Fruit fly (Drosophila melanogaster): Measurements from ENCODE around the gene Gcn2.

The Gcn2 gene

DNA sequence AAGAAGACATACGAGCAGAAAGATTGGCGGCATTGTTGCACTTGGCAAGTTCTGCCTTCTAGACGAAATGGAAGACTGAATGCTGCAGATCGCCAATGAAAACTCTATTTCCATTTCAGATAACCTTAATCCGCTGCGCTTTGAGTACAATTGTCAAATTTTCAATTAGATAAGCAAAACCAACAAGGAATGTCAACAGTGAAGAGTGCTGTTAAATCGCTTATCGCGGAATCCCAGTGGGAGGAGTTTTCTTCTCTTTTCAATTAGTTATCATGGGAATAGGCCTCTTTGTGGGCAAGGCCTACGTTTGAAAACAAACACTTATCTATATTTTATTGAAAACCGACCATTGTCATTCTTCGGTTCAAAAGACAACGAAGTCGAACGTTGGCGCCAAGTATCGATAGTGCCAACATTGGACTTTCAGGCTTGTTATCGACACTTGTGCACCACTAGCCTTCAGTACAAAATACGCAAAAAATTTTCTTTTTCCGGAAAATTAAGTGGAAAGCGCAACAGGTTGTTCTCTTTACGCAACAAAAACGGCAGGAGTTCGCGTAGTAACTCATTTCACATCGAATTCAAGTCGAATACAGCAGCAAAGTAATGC, at the start of gene Gcn2, which contains the start of gene Ugt35D1 (continued):
- peak; percentile 83 for TF ChIP-seq ci (GFP tag; IDR thresholded peaks at IDR 0.05)
- no peak for TF ChIP-seq Gug (GFP tag; IDR thresholded peaks at IDR 0.05)
- peak; percentile 77; the same call in 2 of the 3 replicates for TF ChIP-seq gce (GFP tag; IDR thresholded peaks at IDR 0.05)
- no peak for TF ChIP-seq grau (tag; optimal IDR thresholded peaks at IDR 0.05)
- 0 out of 2 replicates have a peak, but pooled peaks have one; percentile 25 for TF ChIP-seq CG17328 (GFP tag; IDR thresholded peaks at IDR 0.05)
- TF ChIP-seq CHES-1-like (GFP tag; optimal IDR thresholded peaks at IDR 0.05) = peak; percentile 7
- no peak for TF ChIP-seq CTCF (GFP tag; optimal IDR thresholded peaks at IDR 0.05)
- peak; percentile 86 for TF ChIP-seq Awh (GFP tag; IDR thresholded peaks at IDR 0.05)
- TF ChIP-seq sc (optimal IDR thresholded peaks at IDR 0.05) = no peak
- peak; percentile 44 for TF ChIP-seq sc (GFP tag; optimal IDR thresholded peaks at IDR 0.05)
- TF ChIP-seq knrl (GFP tag; IDR thresholded peaks at IDR 0.05; ENCODE audit: partially characterized antibody) = peak; percentile 55; the same call in 2 of the 3 replicates
- TF ChIP-seq CrebB (tag; optimal IDR thresholded peaks at IDR 0.05) = no peak
- peak; percentile 70 for TF ChIP-seq CG2116 (GFP tag; optimal IDR thresholded peaks at IDR 0.05)
- no peak for TF ChIP-seq CG10543 (GFP tag; optimal IDR thresholded peaks at IDR 0.05)
- TF ChIP-seq CG13287 (GFP tag; IDR thresholded peaks at IDR 0.05; ENCODE audit: partially characterized antibody) = peak; percentile 85
- TF ChIP-seq Hr3 (GFP tag; optimal IDR thresholded peaks at IDR 0.05) = no peak
- TF ChIP-seq HLHmδ (GFP tag; optimal IDR thresholded peaks at IDR 0.05) = peak; percentile 74
- TF ChIP-seq CG9932 (GFP tag; IDR thresholded peaks at IDR 0.05) = no peak
- TF ChIP-seq gem (tag; optimal IDR thresholded peaks at IDR 0.05) = no peak
- TF ChIP-seq ERR (GFP tag; optimal IDR thresholded peaks at IDR 0.05) = no peak
- TF ChIP-seq vfl (GFP tag; optimal IDR thresholded peaks at IDR 0.05) = no peak
- TF ChIP-seq CG7928 (GFP tag; optimal IDR thresholded peaks at IDR 0.05) = no peak
- no peak for TF ChIP-seq Trl (optimal IDR thresholded peaks at IDR 0.05)
- TF ChIP-seq Trl (GFP tag; optimal IDR thresholded peaks at IDR 0.05) = peak; percentile 36
- no peak for TF ChIP-seq row (GFP tag; IDR thresholded peaks at IDR 0.05)
- peak; percentile 74; the same call in 2 of the 3 replicates for TF ChIP-seq zfh1 (GFP tag; IDR thresholded peaks at IDR 0.05)
- TF ChIP-seq emc (GFP tag; optimal IDR thresholded peaks at IDR 0.05) = no peak
- peak; percentile 74; the same call in 1 of the 2 replicates for TF ChIP-seq CG1024 (GFP tag; IDR thresholded peaks at IDR 0.05)
- TF ChIP-seq Bgb (GFP tag; IDR thresholded peaks at IDR 0.05; ENCODE audit: partially characterized antibody) = peak; percentile 53; the same call in 1 of the 2 replicates
- no peak for TF ChIP-seq CG14441 (GFP tag; IDR thresholded peaks at IDR 0.05)
- no peak for TF ChIP-seq fru (optimal IDR thresholded peaks at IDR 0.05)
- TF ChIP-seq Atf6 (GFP tag; IDR thresholded peaks at IDR 0.05) = peak; percentile 21; the same call in 1 of the 2 replicates
- no peak for TF ChIP-seq hb (GFP tag; IDR thresholded peaks at IDR 0.05; ENCODE audit: partially characterized antibody)

DNA sequence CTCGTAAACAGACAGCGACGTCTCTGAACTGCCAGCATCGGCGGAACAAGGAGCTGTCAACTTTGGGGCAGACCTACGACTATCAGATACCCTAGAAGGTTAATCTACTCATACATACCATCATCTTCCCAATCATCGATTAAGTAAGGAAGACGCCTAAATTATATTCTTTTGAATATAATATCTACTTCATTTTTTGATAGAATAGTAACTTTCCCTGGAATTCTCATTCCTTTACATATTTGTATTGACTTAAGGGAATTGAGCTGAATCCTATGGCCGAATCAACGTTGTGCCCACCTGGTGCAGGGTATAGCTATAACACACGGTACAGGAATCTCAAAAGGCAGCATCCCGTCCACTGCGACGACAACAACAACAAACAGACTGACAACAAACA, 48.8 kb upstream of the Gcn2 start:
- TF ChIP-seq CG4820 (GFP tag; optimal IDR thresholded peaks at IDR 0.05) = no peak
- TF ChIP-seq Dp (GFP tag; optimal IDR thresholded peaks at IDR 0.05) = no peak
- 0 out of 3 replicates have a peak, but pooled peaks have one; percentile 35 for TF ChIP-seq HLH4C (GFP tag; IDR thresholded peaks at IDR 0.05; ENCODE audit: partially characterized antibody)
- TF ChIP-seq Nf-YC (tag; optimal IDR thresholded peaks at IDR 0.05) = no peak
- TF ChIP-seq fu2 (GFP tag; optimal IDR thresholded peaks at IDR 0.05) = no peak
- no peak for TF ChIP-seq org-1 (GFP tag; optimal IDR thresholded peaks at IDR 0.05)

DNA sequence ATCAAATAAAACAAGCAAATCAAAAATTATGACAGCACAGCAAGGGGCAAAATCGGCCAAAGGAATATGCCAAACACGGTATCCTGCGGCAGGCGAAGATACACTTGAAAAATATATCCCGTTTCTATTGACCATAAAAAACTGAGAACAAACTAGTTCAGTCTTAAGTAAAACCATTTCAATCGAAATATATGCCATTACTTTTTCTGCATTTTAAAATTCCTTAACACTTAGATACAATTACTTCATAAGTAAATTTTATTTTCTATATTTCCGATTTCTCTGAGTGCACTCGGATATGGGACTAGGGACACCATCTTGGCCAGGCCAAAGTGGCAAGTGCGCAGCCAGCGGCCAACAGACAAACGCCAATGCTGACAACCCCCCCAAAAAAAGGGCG, 31.8 kb upstream of the Gcn2 start:
- TF ChIP-seq Opbp (GFP tag; IDR thresholded peaks at IDR 0.05; ENCODE audit: partially characterized antibody) (no peak), Sry-β (GFP tag; optimal IDR thresholded peaks at IDR 0.05) (no peak), CG11398 (GFP tag; optimal IDR thresholded peaks at IDR 0.05) (no peak), CG17385 (GFP tag; optimal IDR thresholded peaks at IDR 0.05) (peak; percentile 18), CG3163 (GFP tag; optimal IDR thresholded peaks at IDR 0.05) (no peak), pho (GFP tag; optimal IDR thresholded peaks at IDR 0.05) (no peak), CG8924 (tag; optimal IDR thresholded peaks at IDR 0.05) (no peak), Optix (GFP tag; IDR thresholded peaks at IDR 0.05) (0 out of 3 replicates have a peak, but pooled peaks have one; percentile 21), Hmr (GFP tag; optimal IDR thresholded peaks at IDR 0.05) (peak; percentile 70), bbx (GFP tag; IDR thresholded peaks at IDR 0.05; ENCODE audit: partially characterized antibody) (no peak), Dek (tag; optimal IDR thresholded peaks at IDR 0.05) (peak; percentile 15), Bgb (GFP tag; IDR thresholded peaks at IDR 0.05; ENCODE audit: partially characterized antibody) (no peak), fd96Cb (tag; optimal IDR thresholded peaks at IDR 0.05) (no peak), grau (tag; optimal IDR thresholded peaks at IDR 0.05) (peak; percentile 58)

Measured in whole organism, embryonic.